Fruit fly (Drosophila melanogaster) whole organism, embryonic: ENCODE measurements around the gene CG2182.

Experiments used
- HLH3B ChIP-seq: fragments of 200-800 bp; sonication (Bioruptor generic); IDR thresholded peaks from 2 replicates; pipeline ENCODE4 v1.3.6; 2022; ENCODE audit warnings: missing biosample characterization, missing genetic modification characterization
- Myb ChIP-seq: fragments of 200-800 bp; sonication (Bioruptor generic); optimal IDR thresholded peaks from 2 replicates; lab custom pipeline; 2016; ENCODE audit warnings: missing biosample characterization, missing genetic modification characterization
- ham ChIP-seq: fragments of 200-800 bp; sonication (Bioruptor generic); IDR thresholded peaks from 2 replicates; pipeline ENCODE4 v1.3.6; 2022; ENCODE audit warnings: missing biosample characterization, missing genetic modification characterization

- TF ChIP-seq HLH3B (GFP tag; lab: Robert Waterston, UW) (no peak), Myb (GFP tag; lab: Kevin White, UChicago) (peak; percentile 44), ham (no peak)
Observed at dm6 chr3R:5606477-5606876, 53.2 kb downstream of the CG2182 start, which contains the start of gene asl.
